Fruit fly (Drosophila melanogaster) whole organism, embryonic: ENCODE measurements around the gene Tom70.

Experiments
- Antp ChIP-seq: fragments of 200-800 bp; sonication (Bioruptor generic); optimal IDR thresholded peaks from 3 replicates; lab custom pipeline; 2016; ENCODE audit warnings: missing biosample characterization, missing genetic modification characterization
- Bteb2 ChIP-seq: fragments of 200-800 bp; sonication (Bioruptor generic); optimal IDR thresholded peaks from 2 replicates; lab custom pipeline; 2016; ENCODE audit warnings: missing biosample characterization, missing genetic modification characterization
- CG11093 ChIP-seq: fragments of 200-800 bp; sonication (Bioruptor generic); IDR thresholded peaks from 3 replicates; pipeline ENCODE4 v1.3.6; 2022; ENCODE audit warnings: missing biosample characterization, missing genetic modification characterization
- CG11456 ChIP-seq: fragments of 200-800 bp; sonication (Bioruptor generic); IDR thresholded peaks from 3 replicates; pipeline ENCODE4 v1.3.6; 2022; ENCODE audit warnings: missing biosample characterization, missing genetic modification characterization
- CG11695 ChIP-seq: fragments of 200-800 bp; sonication (Bioruptor generic); IDR thresholded peaks from 3 replicates; pipeline ENCODE4 v1.3.6; 2022; ENCODE audit warnings: missing biosample characterization, missing genetic modification characterization
- CG12391 ChIP-seq: fragments of 200-800 bp; sonication (Bioruptor generic); optimal IDR thresholded peaks from 3 replicates; lab custom pipeline; 2018; ENCODE audit warnings: missing biosample characterization, mild to moderate bottlenecking, missing genetic modification characterization, moderate library complexity
- CG13123 ChIP-seq: fragments of 200-800 bp; sonication (Bioruptor generic); optimal IDR thresholded peaks from 2 replicates; lab custom pipeline; 2016; ENCODE audit warnings: missing biosample characterization, missing genetic modification characterization
- CG14710 ChIP-seq: fragments of 200-800 bp; sonication (Bioruptor generic); optimal IDR thresholded peaks from 3 replicates; lab custom pipeline; 2019; ENCODE audit warnings: missing biosample characterization, mild to moderate bottlenecking, missing genetic modification characterization, moderate library complexity
- CG15073 ChIP-seq: fragments of 200-800 bp; sonication (Bioruptor generic); optimal IDR thresholded peaks from 2 replicates; lab custom pipeline; 2016; ENCODE audit warnings: missing biosample characterization, missing genetic modification characterization
- CG1647 ChIP-seq: fragments of 200-800 bp; sonication (Bioruptor generic); optimal IDR thresholded peaks from 3 replicates; lab custom pipeline; 2016; ENCODE audit warnings: missing biosample characterization, missing genetic modification characterization
- CG16779 ChIP-seq: fragments of 200-800 bp; sonication (Bioruptor generic); IDR thresholded peaks from 2 replicates; pipeline ENCODE4 v1.3.6; 2022; ENCODE audit warnings: missing biosample characterization, missing genetic modification characterization
- CG2712 ChIP-seq: fragments of 200-800 bp; optimal IDR thresholded peaks from 3 replicates; lab custom pipeline; 2019; ENCODE audit warnings: missing biosample characterization, mild to moderate bottlenecking, missing genetic modification characterization, moderate library complexity
- CG30020 ChIP-seq: fragments of 200-800 bp; optimal IDR thresholded peaks from 2 replicates; lab custom pipeline; 2019; ENCODE audit warnings: missing biosample characterization, mild to moderate bottlenecking, missing genetic modification characterization, moderate library complexity
- CG31441 ChIP-seq: fragments of 200-800 bp; sonication (Bioruptor generic); IDR thresholded peaks from 2 replicates; pipeline ENCODE4 v1.3.6; 2022; ENCODE audit warnings: missing biosample characterization, missing genetic modification characterization
- CG32767 ChIP-seq: fragments of 200-800 bp; sonication (Bioruptor generic); IDR thresholded peaks from 2 replicates; pipeline ENCODE4 v1.3.6; 2022; ENCODE audit warnings: missing biosample characterization, missing genetic modification characterization
- CG4617 ChIP-seq: fragments of 200-800 bp; sonication (Bioruptor generic); optimal IDR thresholded peaks from 3 replicates; lab custom pipeline; 2016; ENCODE audit warnings: missing biosample characterization, missing genetic modification characterization, borderline replicate concordance
- CG6683 ChIP-seq: fragments of 200-800 bp; sonication (Bioruptor generic); optimal IDR thresholded peaks from 2 replicates; lab custom pipeline; 2017; ENCODE audit warnings: missing biosample characterization, mild to moderate bottlenecking, missing genetic modification characterization, missing genetic modification reagents
- CG7271 ChIP-seq: fragments of 200-800 bp; sonication (Bioruptor generic); optimal IDR thresholded peaks from 2 replicates; lab custom pipeline; 2018; ENCODE audit warnings: missing biosample characterization, mild to moderate bottlenecking, missing genetic modification characterization, moderate library complexity
- CG7556 ChIP-seq: fragments of 200-800 bp; sonication (Bioruptor generic); optimal IDR thresholded peaks from 2 replicates; lab custom pipeline; 2017; ENCODE audit warnings: missing biosample characterization, mild to moderate bottlenecking, missing genetic modification characterization
- CG7987 ChIP-seq: fragments of 200-800 bp; sonication (Bioruptor generic); optimal IDR thresholded peaks from 2 replicates; lab custom pipeline; 2018; ENCODE audit warnings: missing biosample characterization, mild to moderate bottlenecking, missing genetic modification characterization, moderate library complexity
- Camta ChIP-seq: fragments of 200-800 bp; sonication (Bioruptor generic); optimal IDR thresholded peaks from 2 replicates; lab custom pipeline; 2016; ENCODE audit warnings: missing biosample characterization, missing genetic modification characterization
- CkIIα-i1 ChIP-seq: fragments of 200-800 bp; sonication (Bioruptor generic); IDR thresholded peaks from 2 replicates; pipeline ENCODE4 v1.3.6; 2022; ENCODE audit warnings: missing biosample characterization, missing genetic modification characterization
- D19B ChIP-seq: fragments of 200-800 bp; sonication (Bioruptor generic); optimal IDR thresholded peaks from 2 replicates; lab custom pipeline; 2017; ENCODE audit warnings: missing biosample characterization, mild to moderate bottlenecking, missing genetic modification characterization
- Dfd ChIP-seq, 2 experiments: fragments of >200 bp; optimal IDR thresholded peaks; 2 replicates each; lab custom pipeline; 2017; ENCODE audit warnings: missing biosample characterization in 2 of 2, missing genetic modification characterization in 2 of 2
- E2f1 ChIP-seq: fragments of 200-800 bp; sonication (Bioruptor generic); IDR thresholded peaks from 2 replicates; pipeline ENCODE4 v1.3.6; 2022; ENCODE audit warnings: missing biosample characterization, missing genetic modification characterization
- E2f2 ChIP-seq: fragments of 200-800 bp; sonication (Bioruptor generic); IDR thresholded peaks from 2 replicates; pipeline ENCODE4 v1.3.6; 2022; ENCODE audit warnings: missing biosample characterization, missing genetic modification characterization
- Elba2 ChIP-seq: fragments of 200-800 bp; sonication (Bioruptor generic); optimal IDR thresholded peaks from 3 replicates; lab custom pipeline; 2016; ENCODE audit warnings: missing biosample characterization, missing genetic modification characterization
- Fer1 ChIP-seq: fragments of 200-800 bp; sonication (Bioruptor generic); optimal IDR thresholded peaks from 2 replicates; lab custom pipeline; 2017; ENCODE audit warnings: missing biosample characterization, mild to moderate bottlenecking, missing genetic modification characterization
- Fer2 ChIP-seq: fragments of 200-800 bp; sonication (Bioruptor generic); optimal IDR thresholded peaks from 2 replicates; lab custom pipeline; 2018; ENCODE audit warnings: missing biosample characterization, mild to moderate bottlenecking, missing genetic modification characterization, moderate library complexity
- HLH3B ChIP-seq: fragments of 200-800 bp; sonication (Bioruptor generic); IDR thresholded peaks from 2 replicates; pipeline ENCODE4 v1.3.6; 2022; ENCODE audit warnings: missing biosample characterization, missing genetic modification characterization
- Jarid2 ChIP-seq: fragments of 200-800 bp; sonication (Bioruptor generic); optimal IDR thresholded peaks from 3 replicates; lab custom pipeline; 2017; ENCODE audit warnings: mild to moderate bottlenecking, missing biosample characterization, missing genetic modification reagents, missing genetic modification characterization
- Meics ChIP-seq: fragments of 200-800 bp; sonication (Bioruptor generic); optimal IDR thresholded peaks from 2 replicates; lab custom pipeline; 2017; ENCODE audit warnings: missing biosample characterization, mild to moderate bottlenecking, missing genetic modification characterization
- Oli ChIP-seq: fragments of 200-800 bp; sonication (Bioruptor generic); optimal IDR thresholded peaks from 2 replicates; lab custom pipeline; 2018; ENCODE audit warnings: missing biosample characterization, mild to moderate bottlenecking, missing genetic modification characterization, moderate library complexity
- TFAM ChIP-seq: fragments of 200-800 bp; sonication (Bioruptor generic); optimal IDR thresholded peaks from 2 replicates; lab custom pipeline; 2017; ENCODE audit warnings: missing biosample characterization, missing genetic modification characterization, inconsistent platforms
- cg ChIP-seq: fragments of 200-800 bp; sonication (Bioruptor generic); optimal IDR thresholded peaks from 3 replicates; lab custom pipeline; 2019; ENCODE audit warnings: missing biosample characterization, mild to moderate bottlenecking, missing genetic modification characterization, moderate library complexity
- crc ChIP-seq: fragments of 200-800 bp; sonication (Bioruptor generic); optimal IDR thresholded peaks from 2 replicates; lab custom pipeline; 2016; ENCODE audit warnings: missing biosample characterization, missing genetic modification characterization
- crol ChIP-seq: fragments of 200-800 bp; sonication (Bioruptor generic); IDR thresholded peaks from 2 replicates; pipeline ENCODE4 v1.3.6; 2022; ENCODE audit warnings: missing biosample characterization, missing genetic modification characterization
- disco-r ChIP-seq: fragments of 200-800 bp; sonication (Bioruptor generic); optimal IDR thresholded peaks from 2 replicates; lab custom pipeline; 2016; ENCODE audit warnings: missing biosample characterization, missing genetic modification characterization
- dm ChIP-seq: fragments of 200-800 bp; sonication (Bioruptor generic); optimal IDR thresholded peaks from 3 replicates; lab custom pipeline; 2016; ENCODE audit warnings: missing biosample characterization, missing genetic modification characterization
- eyg ChIP-seq: fragments of 200-800 bp; sonication (Bioruptor generic); optimal IDR thresholded peaks from 3 replicates; lab custom pipeline; 2016; ENCODE audit warnings: missing biosample characterization, missing genetic modification characterization
- fd3F ChIP-seq: fragments of 200-800 bp; sonication (Bioruptor generic); optimal IDR thresholded peaks from 2 replicates; lab custom pipeline; 2018; ENCODE audit warnings: missing biosample characterization, mild to moderate bottlenecking, missing genetic modification characterization, moderate library complexity
- fd64A ChIP-seq: fragments of 200-800 bp; sonication (Bioruptor generic); optimal IDR thresholded peaks from 3 replicates; lab custom pipeline; 2018; ENCODE audit warnings: missing biosample characterization, mild to moderate bottlenecking, missing genetic modification characterization
- gcm ChIP-seq: fragments of 200-800 bp; sonication (Bioruptor generic); optimal IDR thresholded peaks from 2 replicates; lab custom pipeline; 2019; ENCODE audit warnings: missing biosample characterization, mild to moderate bottlenecking, missing genetic modification characterization, moderate library complexity
- gfzf ChIP-seq: fragments of 200-800 bp; sonication (Bioruptor generic); optimal IDR thresholded peaks from 2 replicates; lab custom pipeline; 2016; ENCODE audit warnings: missing biosample characterization, mild to moderate bottlenecking, missing genetic modification characterization, moderate library complexity
- gro ChIP-seq: fragments of 200-800 bp; sonication (Bioruptor generic); optimal IDR thresholded peaks from 2 replicates; lab custom pipeline; 2016; ENCODE audit warnings: missing biosample characterization, missing genetic modification characterization
- luna ChIP-seq: fragments of 200-800 bp; sonication (Bioruptor generic); optimal IDR thresholded peaks from 2 replicates; lab custom pipeline; 2016; ENCODE audit warnings: missing biosample characterization, missing genetic modification characterization
- nau ChIP-seq: fragments of 200-800 bp; sonication (Bioruptor generic); optimal IDR thresholded peaks from 3 replicates; lab custom pipeline; 2017; ENCODE audit warnings: missing biosample characterization, mild to moderate bottlenecking, missing genetic modification characterization, missing genetic modification reagents
- sisA ChIP-seq: fragments of 200-800 bp; sonication (Bioruptor generic); IDR thresholded peaks from 2 replicates; pipeline ENCODE4 v1.3.6; 2022; ENCODE audit warnings: missing biosample characterization, missing genetic modification characterization
- so ChIP-seq: fragments of 200-800 bp; sonication (Bioruptor generic); IDR thresholded peaks from 3 replicates; pipeline ENCODE4 v1.3.6; 2022; ENCODE audit warnings: missing biosample characterization, missing genetic modification characterization
- sob ChIP-seq: fragments of 200-800 bp; sonication (Bioruptor generic); IDR thresholded peaks from 2 replicates; pipeline ENCODE4 v1.3.6; 2022; ENCODE audit warnings: missing biosample characterization, missing genetic modification characterization
- tll ChIP-seq, 2 experiments: fragments of 200-800 bp in 1 of 2; fragments of >200 bp in 1 of 2; sonication (Bioruptor generic) in 1 of 2; optimal IDR thresholded peaks; 2 replicates each; lab custom pipeline; 2017 to 2019; ENCODE audit warnings: missing biosample characterization in 2 of 2, missing genetic modification characterization in 2 of 2, mild to moderate bottlenecking in 1 of 2, moderate library complexity in 1 of 2
- tup ChIP-seq: fragments of 200-800 bp; sonication (Bioruptor generic); optimal IDR thresholded peaks from 2 replicates; lab custom pipeline; 2016; ENCODE audit warnings: missing biosample characterization, mild to moderate bottlenecking, missing genetic modification characterization, moderate library complexity

Gene Tom70

DNA sequence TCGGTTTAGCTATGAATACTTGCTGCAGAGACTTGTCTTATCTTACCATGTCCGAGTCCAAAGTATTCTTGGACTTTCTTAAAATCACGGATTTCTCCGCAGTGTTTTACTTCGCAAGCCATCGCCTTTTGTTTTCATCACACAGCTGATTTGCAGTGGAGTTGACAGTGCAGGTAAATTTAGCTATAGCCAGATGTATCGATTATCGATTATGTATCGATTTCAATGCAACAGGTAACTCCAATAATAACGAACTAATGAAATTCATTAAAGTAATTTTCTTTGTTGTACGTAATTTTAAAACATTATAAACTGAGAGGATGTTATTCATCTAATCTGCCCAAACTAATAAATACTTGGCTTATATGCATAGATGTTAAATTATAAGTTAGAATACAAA, 24.7 kb upstream of the Tom70 start, which contains the start of gene Rab3-GAP (continued):
- TF ChIP-seq tup = no peak
- no peak for TF ChIP-seq Meics (GFP tag; lab: Kevin White, UChicago)
- TF ChIP-seq gfzf (GFP tag; lab: Kevin White, UChicago) = no peak
- TF ChIP-seq TFAM = no peak
- no peak for TF ChIP-seq CG16779 (GFP tag; lab: Robert Waterston, UW)
- TF ChIP-seq sob (GFP tag; lab: Robert Waterston, UW) = peak; percentile 29; the same call in 1 of the 2 replicates
- no peak for TF ChIP-seq Camta (GFP tag; lab: Kevin White, UChicago)
- TF ChIP-seq disco-r = no peak
- TF ChIP-seq crol (GFP tag; lab: Robert Waterston, UW) = no peak
- TF ChIP-seq CG7271 (tag; lab: Kevin White, UChicago) = no peak
- TF ChIP-seq CkIIα-i1 (GFP tag; lab: Robert Waterston, UW) = no peak
- no peak for TF ChIP-seq gro (GFP tag; lab: Kevin White, UChicago)
- peak; percentile 64 for TF ChIP-seq CG2712 (tag; lab: Kevin White, UChicago)
- TF ChIP-seq Fer1 (GFP tag; lab: Kevin White, UChicago) = peak; percentile 60
- TF ChIP-seq CG11695 = peak; percentile 44; the same call in 1 of the 3 replicates
- no peak; the same call in 1 of the 2 replicates for TF ChIP-seq HLH3B (GFP tag; lab: Robert Waterston, UW)
- peak; percentile 18 for TF ChIP-seq CG7987
- TF ChIP-seq CG30020 (tag; lab: Kevin White, UChicago) = peak; percentile 26
- 0 out of 2 replicates have a peak, but pooled peaks have one; percentile 15 for TF ChIP-seq CG32767 (GFP tag; lab: Robert Waterston, UW)
- no peak for TF ChIP-seq tll (GFP tag; optimal IDR thresholded peaks at IDR 0.05; lab: Kevin White, UChicago)
- TF ChIP-seq luna (GFP tag; lab: Kevin White, UChicago) = no peak
- TF ChIP-seq cg (GFP tag; lab: Kevin White, UChicago) = no peak
- TF ChIP-seq crc = no peak
- no peak for TF ChIP-seq Dfd (GFP tag; optimal IDR thresholded peaks at IDR 0.05; lab: Kevin White, UChicago)
- TF ChIP-seq nau (GFP tag; lab: Kevin White, UChicago) = no peak
- TF ChIP-seq Fer2 (tag; lab: Kevin White, UChicago) = no peak
- TF ChIP-seq Oli = no peak
- TF ChIP-seq CG13123 (GFP tag; lab: Kevin White, UChicago) = no peak
- no peak for TF ChIP-seq sisA (GFP tag; lab: Robert Waterston, UW)
- no peak for TF ChIP-seq fd64A (GFP tag; lab: Kevin White, UChicago)
- TF ChIP-seq CG4617 (GFP tag; lab: Kevin White, UChicago) = peak; percentile 6
- no peak; the same call in 1 of the 2 replicates for TF ChIP-seq CG31441 (GFP tag; lab: Robert Waterston, UW)
- TF ChIP-seq CG14710 = peak; percentile 51
- no peak for TF ChIP-seq so (GFP tag; lab: Robert Waterston, UW)
- TF ChIP-seq Antp (GFP tag; lab: Kevin White, UChicago) = peak; percentile 4
- TF ChIP-seq E2f1 (GFP tag; lab: Robert Waterston, UW) = no peak
- no peak for TF ChIP-seq CG1647
- TF ChIP-seq CG11093 (GFP tag; lab: Robert Waterston, UW) = no peak
- peak; percentile 27 for TF ChIP-seq Bteb2 (GFP tag; lab: Kevin White, UChicago)
- no peak for TF ChIP-seq CG11456 (GFP tag; lab: Robert Waterston, UW)
- TF ChIP-seq D19B = no peak
- peak; percentile 23; the same call in 1 of the 2 replicates for TF ChIP-seq E2f2 (GFP tag; lab: Robert Waterston, UW)
- no peak for TF ChIP-seq CG15073 (GFP tag; lab: Kevin White, UChicago)
- TF ChIP-seq CG12391 (tag; lab: Kevin White, UChicago) = peak; percentile 53
- peak; percentile 22 for TF ChIP-seq gcm (GFP tag; lab: Kevin White, UChicago)
- no peak for TF ChIP-seq CG6683 (GFP tag; lab: Kevin White, UChicago)
- TF ChIP-seq Jarid2 (GFP tag; lab: Kevin White, UChicago) = no peak
- no peak for TF ChIP-seq eyg (GFP tag; lab: Kevin White, UChicago)
- TF ChIP-seq fd3F (GFP tag; lab: Kevin White, UChicago) = no peak
- peak; percentile 20 for TF ChIP-seq Elba2
- no peak for TF ChIP-seq CG7556
- TF ChIP-seq dm = no peak
